Fruit fly (Drosophila melanogaster): ENCODE results near the gene Prosalpha2.
A peak's percentile ranks its signal among the peaks of the same experiment; 100 is the strongest.

The Prosalpha2 gene

DNA sequence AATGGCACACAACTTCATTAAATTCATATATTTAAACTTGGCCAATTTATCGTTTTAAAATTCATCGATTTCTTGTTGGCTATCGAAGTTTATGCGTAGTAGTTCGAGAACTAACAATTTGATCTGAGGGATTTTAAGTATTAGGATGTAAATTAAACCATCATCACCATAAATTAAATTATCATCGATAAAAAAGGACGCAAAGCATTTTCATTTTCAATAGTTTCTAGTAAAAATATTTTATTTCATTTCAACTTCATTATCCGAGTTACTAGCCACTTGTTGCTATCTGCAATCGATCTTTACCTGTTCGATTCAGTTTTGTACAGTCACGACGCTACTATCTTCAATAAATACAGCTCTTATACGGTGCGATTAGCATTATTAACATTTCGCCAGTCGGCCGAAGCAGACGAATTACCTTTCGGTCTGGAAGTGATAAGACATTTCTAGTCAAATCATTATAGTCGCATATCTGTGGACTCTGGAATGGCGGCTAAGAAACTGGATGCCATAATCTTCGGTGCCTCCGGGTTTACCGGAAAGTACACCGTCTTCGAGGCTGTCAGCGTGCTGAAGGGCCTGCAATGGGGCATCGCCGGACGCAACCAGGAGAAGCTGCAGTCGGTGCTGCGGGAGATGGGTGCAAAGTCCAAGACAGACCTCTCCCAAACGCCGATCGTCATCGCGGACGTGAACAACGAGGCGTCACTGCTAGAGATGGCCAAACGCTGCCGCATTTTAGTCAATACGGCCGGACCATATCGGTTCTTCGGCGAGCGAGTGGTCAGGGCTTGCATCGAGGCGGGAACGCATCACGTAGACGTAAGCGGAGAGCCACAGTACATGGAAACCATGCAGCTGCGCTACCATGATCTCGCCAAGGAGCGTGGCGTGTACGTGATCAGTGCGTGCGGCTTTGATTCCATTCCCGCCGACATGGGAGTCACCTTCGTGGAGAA is 24.6 kb upstream of the Prosalpha2 start, which contains the start of gene CG5167 (continued):
- TF ChIP-seq CG17612 (GFP tag; IDR thresholded peaks at IDR 0.05) (no peak), mirr (GFP tag; optimal IDR thresholded peaks at IDR 0.05) (peak; percentile 54), danr (GFP tag; IDR thresholded peaks at IDR 0.05) (no peak), btn (GFP tag; optimal IDR thresholded peaks at IDR 0.05) (no peak), tio (GFP tag; optimal IDR thresholded peaks at IDR 0.05) (no peak), nerfin-2 (GFP tag; IDR thresholded peaks at IDR 0.05; ENCODE audit: partially characterized antibody) (peak; percentile 23; the same call in 1 of the 2 replicates), CG4730 (GFP tag; IDR thresholded peaks at IDR 0.05) (peak; percentile 8; the same call in 1 of the 2 replicates)

DNA sequence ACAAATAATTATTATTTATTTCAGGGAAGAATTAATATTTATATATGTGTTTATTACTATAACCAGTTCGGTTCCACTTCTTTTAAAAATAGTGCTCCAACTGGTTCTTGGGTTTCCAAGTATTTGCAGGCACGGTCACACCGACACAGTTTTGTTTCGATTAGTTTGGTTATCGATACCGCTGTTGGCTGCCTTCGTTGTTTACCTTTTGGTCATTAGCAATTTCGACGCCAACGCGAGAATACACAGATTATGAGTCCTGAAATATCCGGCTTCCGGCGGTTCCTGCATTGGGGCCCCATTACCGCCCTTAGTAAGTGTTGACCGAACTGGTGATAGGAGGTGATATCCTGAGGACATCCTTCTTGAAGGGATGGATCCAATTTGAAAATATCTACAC is 23.0 kb upstream of the Prosalpha2 start, which contains the start of gene CG5196:
CG5196 (plus strand) TSS at position 157 of the 400 bp plus-strand sequence.
- TF ChIP-seq knrl (GFP tag; IDR thresholded peaks at IDR 0.05; ENCODE audit: partially characterized antibody) (peak; percentile 66), CG13287 (GFP tag; IDR thresholded peaks at IDR 0.05; ENCODE audit: partially characterized antibody) (peak; percentile 84), Nf-YA (GFP tag; IDR thresholded peaks at IDR 0.05) (no peak), vvl (GFP tag; IDR thresholded peaks at IDR 0.05) (peak; percentile 44; the same call in 1 of the 2 replicates), CG2116 (GFP tag; optimal IDR thresholded peaks at IDR 0.05) (peak; percentile 73), sens (GFP tag) (no peak), salm (tag; optimal IDR thresholded peaks at IDR 0.05) (no peak), org-1 (GFP tag; optimal IDR thresholded peaks at IDR 0.05) (no peak), nerfin-1 (tag; optimal IDR thresholded peaks at IDR 0.05) (peak; percentile 33), CG34224 (GFP tag; IDR thresholded peaks at IDR 0.05; ENCODE audit: partially characterized antibody) (peak; percentile 81), inv (GFP tag; IDR thresholded peaks at IDR 0.05; ENCODE audit: partially characterized antibody) (peak; percentile 51; the same call in 1 of the 2 replicates), dati (GFP tag; IDR thresholded peaks at IDR 0.05) (no peak), Stat92E (GFP tag; optimal IDR thresholded peaks at IDR 0.05) (peak in 1 of 3 experiments; percentile 44), slou (GFP tag; optimal IDR thresholded peaks at IDR 0.05) (no peak), pfk (GFP tag; optimal IDR thresholded peaks at IDR 0.05) (no peak), CG10565 (GFP tag; optimal IDR thresholded peaks at IDR 0.05) (no peak), CG10979 (tag; optimal IDR thresholded peaks at IDR 0.05) (peak; percentile 11), CG14667 (GFP tag; IDR thresholded peaks at IDR 0.05) (no peak), Poxn (GFP tag; IDR thresholded peaks at IDR 0.05) (no peak), Camta (GFP tag; optimal IDR thresholded peaks at IDR 0.05) (no peak), wek (GFP tag; optimal IDR thresholded peaks at IDR 0.05) (peak; percentile 9), Sry-β (GFP tag; optimal IDR thresholded peaks at IDR 0.05) (peak; percentile 34), Fer1 (GFP tag; optimal IDR thresholded peaks at IDR 0.05) (peak; percentile 38), CG6654 (GFP tag; optimal IDR thresholded peaks at IDR 0.05) (peak; percentile 95), pum (GFP tag; optimal IDR thresholded peaks at IDR 0.05) (no peak), her (GFP tag; optimal IDR thresholded peaks at IDR 0.05) (peak; percentile 13), CG10431 (GFP tag; optimal IDR thresholded peaks at IDR 0.05) (no peak), CG4617 (GFP tag; optimal IDR thresholded peaks at IDR 0.05; ENCODE audit: borderline replicate concordance) (peak; percentile 55), chinmo (GFP tag; IDR thresholded peaks at IDR 0.05; ENCODE audit: partially characterized antibody) (peak; percentile 67; the same call in 1 of the 4 replicates), gro (GFP tag; optimal IDR thresholded peaks at IDR 0.05) (peak; percentile 32), kah (GFP tag; optimal IDR thresholded peaks at IDR 0.05) (peak; percentile 17), nmo (GFP tag; optimal IDR thresholded peaks at IDR 0.05) (peak; percentile 31), CG17186 (GFP tag; optimal IDR thresholded peaks at IDR 0.05) (peak; percentile 49), CG11695 (GFP tag; IDR thresholded peaks at IDR 0.05) (no peak), Dek (tag; optimal IDR thresholded peaks at IDR 0.05) (peak; percentile 43), CG18599 (GFP tag; optimal IDR thresholded peaks at IDR 0.05) (no peak), unpg (GFP tag; optimal IDR thresholded peaks at IDR 0.05) (peak; percentile 12), CG13296 (GFP tag; optimal IDR thresholded peaks at IDR 0.05) (no peak), Optix (GFP tag; IDR thresholded peaks at IDR 0.05) (no peak)

Data from whole organism, embryonic.